Fruit fly (Drosophila melanogaster) Kc167 (cell line): ENCODE measurements around the gene EAChm.

Experiments
- Myc ChIP-seq: fragments of >200 bp; optimal IDR thresholded peaks from 2 replicates; lab custom pipeline; 2017; ENCODE audit warnings: missing external identifiers
- Sin3A ChIP-seq: fragments of >200 bp; optimal IDR thresholded peaks from 2 replicates; lab custom pipeline; 2018; ENCODE audit warnings: missing external identifiers
- insv ChIP-seq: fragments of >200 bp; optimal IDR thresholded peaks from 3 replicates; lab custom pipeline; 2018; ENCODE audit warnings: missing external identifiers
- psq ChIP-seq: fragments of >200 bp; optimal IDR thresholded peaks from 2 replicates; lab custom pipeline; 2017; ENCODE audit warnings: missing external identifiers
- ttk ChIP-seq: sonication (Bioruptor generic); optimal IDR thresholded peaks from 2 replicates; lab custom pipeline; 2017; ENCODE audit warnings: missing external identifiers

DNA sequence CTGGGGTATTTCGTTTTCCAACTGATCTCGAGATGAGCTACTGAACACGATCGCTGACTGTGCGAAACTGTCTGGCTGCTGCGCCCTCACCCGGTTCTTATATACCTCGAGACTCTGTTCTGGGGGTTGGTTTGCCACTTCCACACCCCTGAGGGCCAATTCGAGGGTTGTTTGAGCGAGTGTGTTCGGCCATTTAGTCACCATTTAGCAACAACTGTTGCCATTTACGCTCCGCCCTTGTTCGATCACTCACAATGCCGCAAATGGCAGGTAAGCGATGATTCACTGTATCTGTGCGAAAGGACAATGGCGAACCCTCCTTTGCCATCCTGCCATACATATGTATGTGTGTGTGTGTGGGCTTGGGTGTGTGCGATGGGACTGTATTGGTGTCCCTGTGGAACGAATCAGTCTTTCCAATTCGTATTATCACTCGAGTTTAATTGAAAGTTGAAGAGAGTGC lies 10.7 kb upstream of the EAChm start, which contains the start of gene ind:
- TF ChIP-seq ttk (no peak), Myc (lab: Kevin White, UChicago) (no peak), Sin3A (lab: Kevin White, UChicago) (no peak), psq (lab: Kevin White, UChicago) (no peak), insv (lab: Kevin White, UChicago) (no peak)
